Fruit fly (Drosophila melanogaster) ovary, adult (tissue): ENCODE data around the gene Ugt307A1.

Experiments
- CG17801 ChIP-seq: fragments of 200-800 bp; optimal IDR thresholded peaks from 2 replicates; lab custom pipeline; 2019; ENCODE audit warnings: missing biosample characterization, mild to moderate bottlenecking, missing genetic modification characterization, moderate library complexity; ENCODE audit not compliant: partially characterized antibody

The Ugt307A1 gene

dm6 chr2L:7076804-7077203, 9.0 kb downstream of the Ugt307A1 start:
- no peak for TF ChIP-seq CG17801 (GFP tag; lab: Kevin White, UChicago)

- no peak for TF ChIP-seq CG17801 (GFP tag; lab: Kevin White, UChicago)
These were observed 13.5 kb downstream of the Ugt307A1 start for dm6 chr2L:7081307-7081706.

- TF ChIP-seq CG17801 (GFP tag; lab: Kevin White, UChicago), result no peak
These were observed 14.4 kb downstream of the Ugt307A1 start for dm6 chr2L:7082203-7082602.

- TF ChIP-seq CG17801 (GFP tag; lab: Kevin White, UChicago), result no peak
These were observed 16.6 kb downstream of the Ugt307A1 start, which contains the start of gene Pvf2 for dm6 chr2L:7084410-7084809. Pvf2 (minus strand) TSS chr2L:7084635.

- no peak for TF ChIP-seq CG17801 (GFP tag; lab: Kevin White, UChicago)
These were observed 23.1 kb downstream of the Ugt307A1 start for dm6 chr2L:7090922-7091321.

- TF ChIP-seq CG17801 (GFP tag; lab: Kevin White, UChicago), result no peak
These were observed 26.5 kb downstream of the Ugt307A1 start for dm6 chr2L:7094303-7094702.

- no peak for TF ChIP-seq CG17801 (GFP tag; lab: Kevin White, UChicago)
These were observed 29.6 kb downstream of the Ugt307A1 start for dm6 chr2L:7097386-7097785.

dm6 chr2L:7100830-7101229, 33.0 kb downstream of the Ugt307A1 start:
- no peak for TF ChIP-seq CG17801 (GFP tag; lab: Kevin White, UChicago)

dm6 chr2L:7104195-7104971, 36.6 kb downstream of the Ugt307A1 start:
- no peak for TF ChIP-seq CG17801 (GFP tag; lab: Kevin White, UChicago)

- no peak for TF ChIP-seq CG17801 (GFP tag; lab: Kevin White, UChicago)
These were observed 38.6 kb downstream of the Ugt307A1 start for dm6 chr2L:7106289-7106961.

- no peak for TF ChIP-seq CG17801 (GFP tag; lab: Kevin White, UChicago)
These were observed 40.1 kb downstream of the Ugt307A1 start for dm6 chr2L:7107890-7108289.

dm6 chr2L:7110318-7110717, 42.5 kb downstream of the Ugt307A1 start:
- TF ChIP-seq CG17801 (GFP tag; lab: Kevin White, UChicago), result no peak

dm6 chr2L:7114159-7114558, 46.4 kb downstream of the Ugt307A1 start:
- no peak for TF ChIP-seq CG17801 (GFP tag; lab: Kevin White, UChicago)

- TF ChIP-seq CG17801 (GFP tag; lab: Kevin White, UChicago), result no peak
These were observed 49.9 kb downstream of the Ugt307A1 start for dm6 chr2L:7117552-7118144.

- no peak for TF ChIP-seq CG17801 (GFP tag; lab: Kevin White, UChicago)
These were observed 50.5 kb downstream of the Ugt307A1 start for dm6 chr2L:7118205-7118801.
